Worm (Caenorhabditis elegans) whole organism, L3 larva: ENCODE data around the gene sea-1.

Experiments
- ama-1 ChIP-seq: fragments of 150-350 bp; optimal IDR thresholded peaks from 2 replicates; lab custom pipeline; 2018
- pha-4 ChIP-seq: fragments of 150-350 bp; optimal IDR thresholded peaks from 2 replicates; lab custom pipeline; 2014; ENCODE audit warnings: missing biosample characterization, missing genetic modification reagents, missing genetic modification characterization
- skn-1 ChIP-seq: fragments of 150-350 bp; optimal IDR thresholded peaks from 2 replicates; lab custom pipeline; 2014; ENCODE audit warnings: missing biosample characterization, missing genetic modification characterization
- snpc-4 ChIP-seq: fragments of 150-350 bp; optimal IDR thresholded peaks from 2 replicates; lab custom pipeline; 2014; ENCODE audit warnings: missing biosample characterization, missing genetic modification characterization

- no peak for TF ChIP-seq snpc-4
- no peak for TF ChIP-seq pha-4 (tag; lab: Kevin White, UChicago)
- TF ChIP-seq skn-1 (tag; lab: Kevin White, UChicago) = no peak
- no peak for TF ChIP-seq ama-1 (lab: Kevin White, UChicago)
These were observed 33.2 kb downstream of the sea-1 start, which contains the start of gene M151.10 for ce11 chrII:3640197-3640596.
